Worm (Caenorhabditis elegans): ENCODE results near the gene alkb-8.

The alkb-8 gene

ce11 chrIII:3682869-3683403, 26.2 kb upstream of the alkb-8 start:
- TF ChIP-seq nfyb-1 (GFP tag; IDR thresholded peaks at IDR 0.05) (peak; percentile 84), aptf-3 (GFP tag; IDR thresholded peaks at IDR 0.05) (no peak)

DNA sequence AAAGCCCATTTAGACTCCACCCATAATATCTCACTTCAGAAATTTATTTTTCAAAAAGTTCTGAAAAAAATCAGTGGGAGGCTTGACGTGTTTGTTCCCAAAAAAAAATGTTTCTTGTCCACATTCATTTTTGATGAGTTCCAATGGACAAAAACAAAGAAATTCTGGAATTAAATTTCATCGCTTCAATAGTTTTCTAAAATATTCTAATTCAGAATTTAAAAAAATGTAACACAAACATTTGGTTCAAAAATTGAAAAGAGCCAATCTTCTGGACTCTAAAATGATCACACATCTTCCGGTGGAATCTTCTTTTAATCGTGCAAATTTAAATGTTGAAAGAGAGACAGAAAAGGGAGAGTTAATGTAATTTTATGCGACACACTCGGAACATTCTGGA, 16.6 kb upstream of the alkb-8 start:
- TF ChIP-seq B0261.1 (tag; optimal IDR thresholded peaks at IDR 0.05) (no peak), attf-5 (GFP tag; optimal IDR thresholded peaks at IDR 0.05) (no peak), Y56A3A.18 (GFP tag; IDR thresholded peaks at IDR 0.05) (no peak), K11D2.4 (GFP tag; IDR thresholded peaks at IDR 0.05) (no peak), mcd-1 (GFP tag; IDR thresholded peaks at IDR 0.05) (no peak), tbp1 (GFP tag; optimal IDR thresholded peaks at IDR 0.05) (no peak), nhr-90 (tag; optimal IDR thresholded peaks at IDR 0.05) (no peak), ccch-3 (GFP tag; optimal IDR thresholded peaks at IDR 0.05) (no peak), ceh-58 (GFP tag; IDR thresholded peaks at IDR 0.05) (no peak), hmg-1.2 (GFP tag; IDR thresholded peaks at IDR 0.05) (no peak), egrh-3 (GFP tag; IDR thresholded peaks at IDR 0.05) (no peak), unc-130 (GFP tag; optimal IDR thresholded peaks at IDR 0.05) (no peak), nfya-1 (tag; optimal IDR thresholded peaks at IDR 0.05; ENCODE audit: borderline replicate concordance, insufficient read depth) (no peak), ceh-79 (tag; optimal IDR thresholded peaks at IDR 0.05) (no peak), mes-4 (tag; optimal IDR thresholded peaks at IDR 0.05) (no peak), die-1 (tag; optimal IDR thresholded peaks at IDR 0.05) (no peak), cebp-1 (GFP tag; IDR thresholded peaks at IDR 0.05) (no peak), cebp-1 (tag; optimal IDR thresholded peaks at IDR 0.05) (no peak)

DNA sequence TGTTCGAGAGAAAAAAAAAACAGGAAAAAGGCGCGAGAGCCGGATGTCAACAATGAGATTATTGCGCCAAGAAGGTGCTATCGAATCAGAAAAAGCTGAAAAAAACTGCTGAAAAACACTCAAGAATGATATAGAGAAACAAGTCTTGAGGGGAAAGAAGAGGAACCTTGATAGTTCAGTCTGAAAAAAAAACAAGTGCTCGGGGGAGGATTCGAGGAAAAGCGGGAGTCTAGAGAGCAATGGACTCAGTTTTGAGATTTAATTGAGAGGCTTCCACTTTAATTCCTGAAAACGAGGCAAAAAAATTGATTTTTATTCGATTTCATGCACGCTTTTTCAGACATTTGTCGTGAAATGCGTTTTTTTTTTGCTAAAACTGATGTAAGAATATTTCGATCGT, 14.6 kb upstream of the alkb-8 start, which contains the start of gene npr-15:
npr-15 (minus strand) TSS at position 101 of the 400 bp plus-strand sequence.
- no peak for TF ChIP-seq cebp-2 (GFP tag; IDR thresholded peaks at IDR 0.05)
- no peak for TF ChIP-seq T07F8.4 (tag; optimal IDR thresholded peaks at IDR 0.05)
- no peak for TF ChIP-seq hlh-26 (GFP tag; conservative IDR thresholded peaks at IDR 0.05)
- TF ChIP-seq F37B4.10 (GFP tag; IDR thresholded peaks at IDR 0.05), result no peak

DNA sequence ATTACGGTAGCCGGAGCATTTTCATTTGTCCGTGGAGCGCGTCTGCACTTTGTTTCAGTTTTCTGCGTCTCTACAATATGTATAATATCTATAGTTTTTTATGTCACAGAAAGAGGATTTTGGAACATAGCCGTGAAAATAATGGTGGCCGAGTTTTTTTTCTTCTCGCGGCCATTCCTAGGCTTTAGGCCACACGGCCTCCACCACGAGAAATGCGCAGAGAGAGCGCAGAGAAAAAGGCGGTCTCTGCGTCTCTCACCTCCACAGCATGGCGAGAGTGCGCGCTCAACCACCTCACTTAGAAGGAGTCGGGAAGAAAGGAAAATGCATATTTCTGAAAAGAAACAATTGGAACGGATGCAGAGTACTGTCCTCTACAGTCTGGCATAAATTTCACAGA, 13.7 kb upstream of the alkb-8 start:
- TF ChIP-seq Y56A3A.18 (GFP tag; IDR thresholded peaks at IDR 0.05), result 0 out of 2 replicates have a peak, but pooled peaks have one; percentile 28
- TF ChIP-seq ceh-100 (GFP tag; IDR thresholded peaks at IDR 0.05), result peak; percentile 62
- TF ChIP-seq C17E4.6 (GFP tag; IDR thresholded peaks at IDR 0.05), result peak; percentile 55; the same call in 1 of the 2 replicates
- TF ChIP-seq egrh-3 (GFP tag; IDR thresholded peaks at IDR 0.05), result peak; percentile 50; the same call in 1 of the 2 replicates
- TF ChIP-seq lin-40 (tag; optimal IDR thresholded peaks at IDR 0.05), result peak; percentile 31
- peak; percentile 81 for TF ChIP-seq K11D2.4 (GFP tag; IDR thresholded peaks at IDR 0.05)
- peak; percentile 93 for TF ChIP-seq hmg-1.2 (GFP tag; IDR thresholded peaks at IDR 0.05)
- peak; percentile 78 for TF ChIP-seq nfyb-1 (GFP tag; IDR thresholded peaks at IDR 0.05)
- TF ChIP-seq lir-1 (GFP tag; conservative IDR thresholded peaks at IDR 0.05), result 0 out of 2 replicates have a peak, but pooled peaks have one; percentile 27
- peak; percentile 92 for TF ChIP-seq mcd-1 (GFP tag; IDR thresholded peaks at IDR 0.05)
- TF ChIP-seq ceh-91 (GFP tag; IDR thresholded peaks at IDR 0.05), result peak; percentile 50; the same call in 1 of the 2 replicates
- TF ChIP-seq ztf-18 (tag; optimal IDR thresholded peaks at IDR 0.05), result peak; percentile 88
- TF ChIP-seq attf-3 (GFP tag; conservative IDR thresholded peaks at IDR 0.05), result 0 out of 2 replicates have a peak, but pooled peaks have one; percentile 31
- TF ChIP-seq let-607 (tag; optimal IDR thresholded peaks at IDR 0.05), result peak in 1 of 2 experiments; percentile 46

ce11 chrIII:3697181-3697580, 11.9 kb upstream of the alkb-8 start:
- TF ChIP-seq hmg-1.2 (GFP tag; IDR thresholded peaks at IDR 0.05), result peak; percentile 41
- TF ChIP-seq ztf-18 (tag; optimal IDR thresholded peaks at IDR 0.05), result peak; percentile 58
- TF ChIP-seq mcd-1 (GFP tag; IDR thresholded peaks at IDR 0.05), result peak; percentile 72
- peak; percentile 90 for TF ChIP-seq hsf-1 (GFP tag; IDR thresholded peaks at IDR 0.05)

Measured in whole organism, young adult.